Fruit fly (Drosophila melanogaster): Measurements from ENCODE around the gene Pka-R1.

Gene Pka-R1

DNA sequence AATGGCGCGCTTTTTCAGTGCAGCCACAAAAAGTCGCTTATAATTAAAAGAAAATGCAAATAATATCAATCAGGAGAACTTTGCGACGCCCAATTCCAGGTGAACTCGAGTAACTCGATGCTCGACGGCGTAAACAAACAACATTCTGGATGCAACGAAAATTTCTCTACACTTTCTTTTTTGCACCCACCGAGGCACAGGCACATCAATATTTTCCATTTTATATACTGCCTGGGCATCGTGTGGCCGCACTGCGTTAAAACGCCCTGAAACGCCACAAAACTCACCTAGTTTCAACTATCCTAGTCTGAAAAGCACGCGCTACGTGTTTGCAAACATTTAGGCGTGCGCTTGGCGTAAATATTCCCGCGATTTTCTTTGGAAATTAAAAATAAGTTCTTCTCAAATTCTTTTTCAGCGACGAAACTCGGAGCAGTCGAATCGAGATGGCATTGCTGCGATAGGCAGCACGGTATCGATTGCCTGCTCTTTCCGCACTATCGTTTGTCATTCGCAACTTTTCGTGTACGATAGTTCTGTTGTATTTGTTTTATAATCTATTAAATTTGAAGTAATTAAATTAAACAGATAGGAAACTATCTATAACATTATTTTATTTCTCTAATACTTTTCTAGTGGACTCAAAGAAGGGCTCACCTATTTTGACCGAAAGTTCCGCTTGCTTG lies 30.0 kb upstream of the Pka-R1 start, which contains the start of gene Pcif1 (continued):
- TF ChIP-seq CG6683 (GFP tag; optimal IDR thresholded peaks at IDR 0.05) (no peak), CG11696 (GFP tag; IDR thresholded peaks at IDR 0.05) (no peak), pzg (GFP tag; optimal IDR thresholded peaks at IDR 0.05) (peak; percentile 81), ato (GFP tag; IDR thresholded peaks at IDR 0.05; ENCODE audit: partially characterized antibody) (peak; percentile 99), CG13296 (GFP tag; optimal IDR thresholded peaks at IDR 0.05) (peak; percentile 6), crp (GFP tag; optimal IDR thresholded peaks at IDR 0.05) (no peak), CG12071 (GFP tag; optimal IDR thresholded peaks at IDR 0.05) (no peak), Doc3 (GFP tag; IDR thresholded peaks at IDR 0.05; ENCODE audit: partially characterized antibody) (peak; percentile 98), Jarid2 (GFP tag; optimal IDR thresholded peaks at IDR 0.05) (peak; percentile 10), CTCF (GFP tag; optimal IDR thresholded peaks at IDR 0.05) (peak; percentile 31), dati (GFP tag; IDR thresholded peaks at IDR 0.05) (no peak), B-H1 (GFP tag; IDR thresholded peaks at IDR 0.05) (no peak), gro (GFP tag; optimal IDR thresholded peaks at IDR 0.05) (peak; percentile 33), Atf-2 (GFP tag; optimal IDR thresholded peaks at IDR 0.05) (no peak), vvl (GFP tag; IDR thresholded peaks at IDR 0.05) (peak; percentile 20; the same call in 1 of the 2 replicates), CG34422 (GFP tag; IDR thresholded peaks at IDR 0.05) (peak; percentile 56; the same call in 2 of the 3 replicates), Taf1 (GFP tag; IDR thresholded peaks at IDR 0.05) (no peak), Scr (GFP tag; IDR thresholded peaks at IDR 0.05; ENCODE audit: partially characterized antibody) (peak; percentile 99), CG6654 (GFP tag; optimal IDR thresholded peaks at IDR 0.05) (no peak), CG32767 (GFP tag; IDR thresholded peaks at IDR 0.05) (peak; percentile 63), btn (GFP tag; optimal IDR thresholded peaks at IDR 0.05) (no peak), ci (GFP tag; IDR thresholded peaks at IDR 0.05) (peak; percentile 39; the same call in 1 of the 3 replicates), CG6854 (GFP tag; optimal IDR thresholded peaks at IDR 0.05) (peak; percentile 37), CG1603 (tag; optimal IDR thresholded peaks at IDR 0.05) (peak; percentile 65), nom (GFP tag; optimal IDR thresholded peaks at IDR 0.05) (peak; percentile 39), CG13123 (GFP tag; optimal IDR thresholded peaks at IDR 0.05) (no peak), CG12236 (GFP tag; optimal IDR thresholded peaks at IDR 0.05) (no peak), CG4424 (GFP tag; optimal IDR thresholded peaks at IDR 0.05) (peak; percentile 26), pfk (GFP tag; optimal IDR thresholded peaks at IDR 0.05) (no peak), tup (GFP tag; optimal IDR thresholded peaks at IDR 0.05) (no peak), CG14441 (GFP tag; IDR thresholded peaks at IDR 0.05) (peak; percentile 28; the same call in 1 of the 2 replicates), pb (GFP tag; optimal IDR thresholded peaks at IDR 0.05) (no peak), abd-A (tag; optimal IDR thresholded peaks at IDR 0.05) (no peak), unc-4 (GFP tag; IDR thresholded peaks at IDR 0.05; ENCODE audit: partially characterized antibody) (peak; percentile 99), CG10959 (GFP tag; IDR thresholded peaks at IDR 0.05) (no peak), eyg (GFP tag; optimal IDR thresholded peaks at IDR 0.05) (no peak), sug (tag; optimal IDR thresholded peaks at IDR 0.05) (peak; percentile 37), Opbp (GFP tag; IDR thresholded peaks at IDR 0.05; ENCODE audit: partially characterized antibody) (peak; percentile 99), CG9727 (GFP tag; optimal IDR thresholded peaks at IDR 0.05) (no peak), Nf-YB (GFP tag; optimal IDR thresholded peaks at IDR 0.05) (peak; percentile 1), CG12391 (tag; optimal IDR thresholded peaks at IDR 0.05) (peak; percentile 11), Gsc (GFP tag; IDR thresholded peaks at IDR 0.05) (no peak), cad (GFP tag; optimal IDR thresholded peaks at IDR 0.05) (no peak), Bgb (GFP tag; IDR thresholded peaks at IDR 0.05; ENCODE audit: partially characterized antibody) (peak; percentile 99), pita (GFP tag; optimal IDR thresholded peaks at IDR 0.05) (no peak), lov (optimal IDR thresholded peaks at IDR 0.05) (no peak), lov (GFP tag; IDR thresholded peaks at IDR 0.05) (no peak), CG10267 (tag; optimal IDR thresholded peaks at IDR 0.05) (peak; percentile 59), sob (GFP tag; IDR thresholded peaks at IDR 0.05) (0 out of 2 replicates have a peak, but pooled peaks have one; percentile 57), CG34376 (GFP tag; optimal IDR thresholded peaks at IDR 0.05) (peak; percentile 32)
